Worm (Caenorhabditis elegans): ENCODE measurements around the gene F59E11.5.

- TF ChIP-seq nhr-25 (tag; optimal IDR thresholded peaks at IDR 0.05) (no peak), elt-3 (tag; optimal IDR thresholded peaks at IDR 0.05) (no peak), ceh-16 (tag; optimal IDR thresholded peaks at IDR 0.05) (no peak), unc-55 (GFP tag; optimal IDR thresholded peaks at IDR 0.05) (no peak), mdl-1 (tag; optimal IDR thresholded peaks at IDR 0.05) (no peak), ama-1 (optimal IDR thresholded peaks at IDR 0.05) (no peak), nhr-77 (tag; optimal IDR thresholded peaks at IDR 0.05) (no peak), lin-11 (tag; optimal IDR thresholded peaks at IDR 0.05) (no peak), unc-62 (GFP tag; optimal IDR thresholded peaks at IDR 0.05) (no peak), egl-27 (tag; optimal IDR thresholded peaks at IDR 0.05) (no peak), ztf-4 (tag; optimal IDR thresholded peaks at IDR 0.05) (no peak), nhr-237 (tag; optimal IDR thresholded peaks at IDR 0.05) (no peak), aly-2 (tag; optimal IDR thresholded peaks at IDR 0.05) (no peak), R02D3.7 (tag; optimal IDR thresholded peaks at IDR 0.05) (no peak)
Measured at ce11 chrV:8948996-8949395, 45.9 kb upstream of the F59E11.5 start.

Measured in whole organism, L2 larva.